Worm (Caenorhabditis elegans) whole organism, L4 larva: Measurements from ENCODE around the gene arrd-13.

Source experiments
- F49E8.2 ChIP-seq: sonication (generic microtip); optimal IDR thresholded peaks from 2 replicates; lab custom pipeline; 2016; ENCODE audit warnings: missing compliant biosample characterization, mild to moderate bottlenecking, missing genetic modification characterization, borderline replicate concordance
- ceh-82 ChIP-seq: sonication (generic microtip); optimal IDR thresholded peaks from 2 replicates; lab custom pipeline; 2017; ENCODE audit warnings: missing biosample characterization, missing genetic modification characterization
- dpl-1 ChIP-seq: fragments of 150-350 bp; optimal IDR thresholded peaks from 2 replicates; lab custom pipeline; 2014; ENCODE audit warnings: missing biosample characterization, missing genetic modification reagents, missing genetic modification characterization
- nhr-25 ChIP-seq: sonication (generic microtip); optimal IDR thresholded peaks from 2 replicates; lab custom pipeline; 2017; ENCODE audit warnings: missing genetic modification characterization, mild to moderate bottlenecking, missing compliant biosample characterization, antibody characterized with exemption, moderate library complexity, borderline replicate concordance; ENCODE audit not compliant: insufficient read depth
- ztf-11 ChIP-seq: fragments of 150-350 bp; optimal IDR thresholded peaks from 2 replicates; lab custom pipeline; 2014; ENCODE audit warnings: missing biosample characterization, missing genetic modification characterization

DNA sequence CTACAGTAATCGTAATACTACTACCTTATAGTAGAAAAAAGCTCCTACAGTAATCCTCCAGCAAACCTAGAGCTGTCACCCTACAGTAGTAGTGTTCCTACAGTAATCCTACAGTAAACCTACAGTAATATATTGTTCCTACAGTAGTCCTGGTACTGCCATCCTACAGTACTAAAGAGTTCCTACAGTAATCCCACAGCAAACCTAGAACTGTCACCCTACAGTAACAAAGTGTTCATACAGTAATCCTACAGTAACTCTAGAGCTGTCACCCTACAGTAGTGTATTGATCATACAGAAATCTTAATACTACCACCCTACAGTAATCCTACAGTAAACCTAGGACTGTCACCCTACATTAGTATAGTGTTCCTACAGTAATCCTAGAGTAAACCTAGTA, 45.0 kb upstream of the arrd-13 start:
- no peak for TF ChIP-seq dpl-1 (GFP tag; lab: Kevin White, UChicago)
- no peak for TF ChIP-seq ztf-11 (tag; lab: Kevin White, UChicago)
- TF ChIP-seq ceh-82 (tag; lab: Kevin White, UChicago): no peak
- no peak for TF ChIP-seq nhr-25 (tag; lab: Kevin White, UChicago)
- TF ChIP-seq F49E8.2 (tag; lab: Kevin White, UChicago): no peak
